Worm (Caenorhabditis elegans): ENCODE results near the gene T09A5.5.

DNA sequence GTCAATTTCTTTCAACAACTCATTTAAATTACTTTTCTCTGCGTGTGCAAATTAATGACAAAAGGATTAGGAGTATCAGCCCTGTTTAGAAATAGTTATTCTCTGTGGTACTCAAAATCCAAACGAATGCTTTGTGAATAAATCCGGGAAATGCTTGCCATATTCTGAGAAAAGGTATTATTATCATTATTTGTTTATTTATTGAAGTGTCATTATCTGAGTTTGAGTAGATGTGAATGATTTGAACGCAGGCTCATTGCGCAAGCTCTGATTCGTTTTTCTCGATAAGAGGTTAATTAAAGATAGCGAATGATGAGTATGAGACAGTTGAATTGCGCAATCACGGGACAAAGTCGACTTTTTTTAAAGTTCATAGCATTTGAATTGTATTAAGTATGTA, 25.7 kb downstream of the T09A5.5 start:
- TF ChIP-seq tbx-37 (GFP tag; conservative IDR thresholded peaks at IDR 0.05) (no peak), hmg-4 (GFP tag; optimal IDR thresholded peaks at IDR 0.05) (no peak), ceh-36 (tag; optimal IDR thresholded peaks at IDR 0.05) (no peak), sea-1 (GFP tag; conservative IDR thresholded peaks at IDR 0.05) (no peak), aly-1 (tag; optimal IDR thresholded peaks at IDR 0.05) (no peak), ceh-13 (GFP tag; optimal IDR thresholded peaks at IDR 0.05) (no peak), hmbx-1 (tag; optimal IDR thresholded peaks at IDR 0.05) (no peak), tra-4 (tag; optimal IDR thresholded peaks at IDR 0.05) (no peak), ama-1 (optimal IDR thresholded peaks at IDR 0.05) (no peak), tbx-11 (GFP tag; IDR thresholded peaks at IDR 0.05) (no peak), flt-1 (GFP tag; IDR thresholded peaks at IDR 0.05) (no peak), ets-7 (tag; optimal IDR thresholded peaks at IDR 0.05) (no peak), F13C5.2 (tag; optimal IDR thresholded peaks at IDR 0.05) (no peak), scrt-1 (GFP tag; IDR thresholded peaks at IDR 0.05) (no peak)
